Worm (Caenorhabditis elegans): ENCODE data around the gene fbxa-210.

DNA sequence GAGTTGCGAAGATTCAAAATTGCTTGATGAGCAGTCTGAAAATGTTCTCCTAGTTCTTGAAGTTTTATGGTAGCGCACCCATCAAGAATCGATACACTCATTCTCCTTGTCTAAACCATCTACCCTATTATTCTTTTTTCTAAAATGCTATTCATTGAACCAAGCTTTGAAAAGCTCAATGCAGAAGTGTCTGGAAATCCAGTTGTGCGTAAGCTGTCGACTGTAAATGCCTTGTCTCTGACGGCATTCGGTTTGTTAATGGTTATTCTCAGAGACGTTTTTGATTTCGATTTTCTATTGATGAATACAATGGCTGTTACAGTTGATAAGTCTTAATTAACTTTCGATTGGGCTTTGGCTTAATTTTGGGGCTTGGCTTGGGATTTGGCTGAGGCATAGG lies 37.4 kb downstream of the fbxa-210 start, which contains the start of gene C14A6.12:
- TF ChIP-seq ztf-11 (tag; optimal IDR thresholded peaks at IDR 0.05) (no peak), nfya-1 (tag; optimal IDR thresholded peaks at IDR 0.05; ENCODE audit: insufficient read depth) (no peak), nhr-77 (tag; optimal IDR thresholded peaks at IDR 0.05) (no peak), R02D3.7 (tag; optimal IDR thresholded peaks at IDR 0.05) (no peak), ama-1 (optimal IDR thresholded peaks at IDR 0.05) (no peak), unc-62 (GFP tag; optimal IDR thresholded peaks at IDR 0.05) (no peak), elt-1 (tag; optimal IDR thresholded peaks at IDR 0.05) (no peak), nhr-11 (tag; optimal IDR thresholded peaks at IDR 0.05) (no peak), nhr-25 (tag; optimal IDR thresholded peaks at IDR 0.05) (no peak), ceh-28 (tag; optimal IDR thresholded peaks at IDR 0.05) (no peak)

Measured in whole organism, L3 larva.